Fruit fly (Drosophila melanogaster) whole organism, adult: ENCODE results near the gene Antp.

Experiments used
- CG11617 ChIP-seq: fragments of 200-800 bp; sonication (Bioruptor generic); optimal IDR thresholded peaks from 2 replicates; lab custom pipeline; 2017; ENCODE audit warnings: mild to moderate bottlenecking, missing biosample characterization, missing genetic modification reagents, missing genetic modification characterization
- CG1620 ChIP-seq: fragments of 200-800 bp; sonication (Bioruptor generic); optimal IDR thresholded peaks from 2 replicates; lab custom pipeline; 2016; ENCODE audit warnings: missing biosample characterization, missing genetic modification characterization
- Clk ChIP-seq: fragments of 200-800 bp; sonication (Bioruptor generic); optimal IDR thresholded peaks from 2 replicates; lab custom pipeline; 2017; ENCODE audit warnings: missing biosample characterization, missing genetic modification characterization
- Crg-1 ChIP-seq: fragments of 200-800 bp; sonication (Bioruptor generic); optimal IDR thresholded peaks from 2 replicates; lab custom pipeline; 2016; ENCODE audit warnings: missing biosample characterization, missing genetic modification characterization
- Hr96 ChIP-seq: fragments of 200-800 bp; sonication (Bioruptor generic); optimal IDR thresholded peaks from 2 replicates; lab custom pipeline; 2016; ENCODE audit warnings: missing biosample characterization, missing genetic modification characterization
- bab1 ChIP-seq: fragments of 200-800 bp; sonication (Bioruptor generic); optimal IDR thresholded peaks from 3 replicates; lab custom pipeline; 2019; ENCODE audit warnings: missing biosample characterization, mild to moderate bottlenecking, missing genetic modification characterization, moderate library complexity
- cic ChIP-seq: fragments of 200-800 bp; sonication (Bioruptor generic); optimal IDR thresholded peaks from 2 replicates; lab custom pipeline; 2017; ENCODE audit warnings: missing biosample characterization, mild to moderate bottlenecking, missing genetic modification characterization, moderate library complexity
- kay ChIP-seq: fragments of 200-800 bp; sonication (Bioruptor generic); peaks from one replicate; lab custom pipeline; 2016; ENCODE audit warnings: missing biosample characterization, missing genetic modification characterization, borderline replicate concordance
- ovo ChIP-seq: fragments of 200-800 bp; sonication (Bioruptor generic); optimal IDR thresholded peaks from 2 replicates; lab custom pipeline; 2016; ENCODE audit warnings: missing biosample characterization, missing genetic modification characterization
- tj ChIP-seq: fragments of 200-800 bp; sonication (Bioruptor generic); optimal IDR thresholded peaks from 3 replicates; lab custom pipeline; 2017; ENCODE audit warnings: missing biosample characterization, mild to moderate bottlenecking, missing genetic modification characterization, moderate library complexity
- toe ChIP-seq: fragments of 200-800 bp; sonication (Bioruptor generic); optimal IDR thresholded peaks from 2 replicates; lab custom pipeline; 2016; ENCODE audit warnings: missing biosample characterization, missing genetic modification characterization

- TF ChIP-seq CG1620 (GFP tag; lab: Kevin White, UChicago) (no peak), cic (GFP tag; lab: Kevin White, UChicago) (no peak), CG11617 (GFP tag; lab: Kevin White, UChicago) (no peak), Crg-1 (GFP tag; lab: Kevin White, UChicago) (no peak), tj (GFP tag; lab: Kevin White, UChicago) (no peak), ovo (GFP tag; lab: Kevin White, UChicago) (no peak), Hr96 (GFP tag; lab: Kevin White, UChicago) (no peak), toe (GFP tag; lab: Kevin White, UChicago) (no peak), kay (GFP tag; lab: Kevin White, UChicago) (no peak), Clk (GFP tag; lab: Kevin White, UChicago) (no peak), bab1 (GFP tag; lab: Kevin White, UChicago) (no peak)
Observed at dm6 chr3R:6854296-6854695, 144.7 kb downstream of the Antp start.
